Fruit fly (Drosophila melanogaster) Kc167 (cell line): ENCODE measurements around the gene eIF4A.

Experiments
- Myc ChIP-seq: fragments of >200 bp; optimal IDR thresholded peaks from 2 replicates; lab custom pipeline; 2017; ENCODE audit warnings: missing external identifiers
- Sin3A ChIP-seq: fragments of >200 bp; optimal IDR thresholded peaks from 2 replicates; lab custom pipeline; 2018; ENCODE audit warnings: missing external identifiers
- h ChIP-seq: fragments of >200 bp; optimal IDR thresholded peaks from 3 replicates; lab custom pipeline; 2018; ENCODE audit warnings: missing external identifiers
- insv ChIP-seq: fragments of >200 bp; optimal IDR thresholded peaks from 3 replicates; lab custom pipeline; 2018; ENCODE audit warnings: missing external identifiers
- psq ChIP-seq: fragments of >200 bp; optimal IDR thresholded peaks from 2 replicates; lab custom pipeline; 2017; ENCODE audit warnings: missing external identifiers
- ttk ChIP-seq: sonication (Bioruptor generic); optimal IDR thresholded peaks from 2 replicates; lab custom pipeline; 2017; ENCODE audit warnings: missing external identifiers

The eIF4A gene

DNA sequence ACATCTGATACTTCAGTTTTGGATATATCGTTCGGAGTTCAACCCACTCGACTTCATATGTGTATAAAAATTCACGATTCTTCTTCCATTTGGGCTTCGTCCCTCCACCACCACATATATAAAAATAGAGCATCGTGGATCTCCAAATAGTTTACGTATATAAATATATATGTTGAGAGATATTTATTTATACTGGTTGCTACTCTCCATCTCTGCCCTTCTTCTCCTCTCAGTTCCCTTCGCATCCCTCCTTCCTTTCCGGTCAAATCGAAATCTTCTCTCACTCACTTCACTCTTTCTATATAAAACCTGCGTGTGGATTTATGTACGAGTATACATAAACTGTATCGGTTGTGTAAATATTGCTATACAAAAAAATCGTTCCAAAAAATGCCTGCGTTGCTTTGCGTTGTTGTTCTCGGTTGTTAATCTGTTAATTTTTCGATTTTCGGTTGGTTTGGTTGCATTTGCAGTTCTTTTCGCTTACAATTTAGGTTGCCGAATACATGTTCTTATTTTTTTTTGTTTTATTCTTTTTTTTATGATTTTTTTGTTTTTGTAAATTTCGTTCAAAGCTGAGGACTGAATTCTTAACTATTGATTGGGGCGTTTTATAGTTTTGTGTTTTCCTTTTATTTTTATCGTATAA, 8.9 kb upstream of the eIF4A start:
- TF ChIP-seq insv (lab: Kevin White, UChicago) = no peak
- no peak for TF ChIP-seq psq (lab: Kevin White, UChicago)
- TF ChIP-seq Sin3A = no peak
- TF ChIP-seq Myc (lab: Kevin White, UChicago) = no peak
- no peak for TF ChIP-seq h (lab: Kevin White, UChicago)
- TF ChIP-seq ttk (lab: Kevin White, UChicago) = no peak

DNA sequence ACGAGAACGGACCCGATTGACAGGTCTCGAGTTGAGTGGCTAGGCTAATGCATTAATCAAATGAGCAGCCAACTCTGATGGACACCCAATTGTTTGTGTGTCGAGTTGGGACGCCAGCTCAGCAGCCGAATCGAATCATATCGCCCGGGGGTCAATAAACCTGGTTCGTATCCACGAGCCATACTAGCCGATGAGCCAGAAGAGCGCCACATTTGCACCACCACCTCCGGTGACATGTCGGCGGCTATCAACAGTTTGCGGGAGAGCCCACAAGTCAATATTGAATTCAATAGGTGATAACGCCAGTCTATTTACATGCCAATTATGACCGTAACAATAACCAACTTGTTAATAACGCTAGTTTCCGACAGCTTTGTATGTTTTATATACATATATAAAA, 7.4 kb upstream of the eIF4A start:
- no peak for TF ChIP-seq ttk (lab: Kevin White, UChicago)
- TF ChIP-seq insv (lab: Kevin White, UChicago) = no peak
- no peak for TF ChIP-seq Sin3A
- no peak for TF ChIP-seq Myc (lab: Kevin White, UChicago)
- no peak for TF ChIP-seq h (lab: Kevin White, UChicago)

DNA sequence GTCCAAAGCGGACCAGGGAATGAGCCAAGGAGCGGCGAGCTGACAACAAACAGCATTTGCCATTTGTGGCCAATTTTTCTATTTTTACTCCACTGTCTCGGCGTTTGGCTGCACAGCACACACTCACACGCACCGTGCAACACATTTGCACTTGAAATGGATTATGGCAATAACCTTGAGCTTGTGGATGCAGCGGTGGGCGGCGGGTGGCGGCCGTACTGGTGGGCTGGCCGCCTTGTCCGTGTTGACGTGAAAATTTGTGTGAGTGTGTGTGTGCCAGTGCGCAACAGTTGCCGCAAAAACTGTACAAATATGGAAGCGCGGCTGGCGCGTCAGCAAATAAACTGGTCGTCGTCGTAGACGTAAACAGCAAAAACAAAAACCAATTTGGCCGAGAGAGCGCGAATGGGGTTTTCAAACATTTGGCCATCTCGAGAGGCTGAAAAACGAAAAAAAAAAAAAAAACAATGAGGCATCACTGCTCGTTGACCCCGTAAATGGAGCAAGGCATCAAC, 6.5 kb upstream of the eIF4A start:
- TF ChIP-seq psq (lab: Kevin White, UChicago) = no peak
- TF ChIP-seq insv (lab: Kevin White, UChicago) = no peak
- no peak for TF ChIP-seq ttk (lab: Kevin White, UChicago)

DNA sequence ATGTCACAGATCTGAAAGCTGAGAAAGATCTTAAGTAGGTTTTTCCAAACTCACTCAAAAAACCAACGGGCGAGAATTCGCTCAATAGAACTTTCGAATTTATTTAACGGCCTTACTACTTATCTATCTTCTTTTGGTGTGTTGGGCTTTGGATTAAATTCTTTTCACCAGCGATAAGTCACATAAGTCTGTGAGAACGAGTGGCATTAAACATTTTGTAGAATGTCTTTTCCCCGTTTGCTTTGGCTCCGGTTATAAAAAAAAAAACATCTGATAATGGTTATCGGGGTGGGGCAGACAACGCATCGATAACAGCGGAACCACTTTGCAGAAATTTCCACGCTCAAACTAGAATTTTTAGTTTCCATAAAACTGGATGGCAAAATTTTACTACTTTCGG, 6.0 kb upstream of the eIF4A start:
- TF ChIP-seq h (lab: Kevin White, UChicago) (no peak), psq (lab: Kevin White, UChicago) (no peak), ttk (lab: Kevin White, UChicago) (no peak), Myc (lab: Kevin White, UChicago) (no peak), Sin3A (no peak), insv (lab: Kevin White, UChicago) (no peak)

DNA sequence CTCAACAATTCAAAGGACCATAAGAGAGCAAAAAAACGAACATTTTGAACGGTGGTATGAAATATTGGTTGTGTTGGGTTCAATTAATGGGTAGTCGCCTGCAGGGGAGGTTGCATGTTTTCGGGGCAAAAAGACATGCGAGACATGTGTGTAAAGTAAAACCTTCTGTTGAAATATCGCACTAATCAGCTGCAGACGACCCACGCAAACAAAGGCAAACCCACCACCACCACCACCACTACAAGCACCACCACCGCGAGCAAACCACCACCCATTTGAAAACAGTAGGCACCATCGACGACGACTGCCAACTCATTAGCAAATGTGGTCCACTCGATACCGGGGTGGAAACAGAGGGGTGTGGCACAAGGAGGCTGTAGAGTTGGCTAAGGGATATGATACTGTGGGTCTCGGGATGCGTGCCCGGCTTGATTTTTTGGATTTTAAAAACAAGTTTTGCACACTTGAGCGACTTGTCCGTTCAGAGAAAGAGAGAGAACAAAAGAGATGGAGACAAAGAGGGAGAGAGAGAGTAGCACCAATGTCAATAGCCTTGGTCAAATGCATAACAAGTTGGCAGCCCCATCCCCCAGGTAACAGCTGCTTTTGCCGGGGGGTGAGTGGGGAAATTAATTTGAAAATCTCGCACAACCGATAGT, 4.4 kb upstream of the eIF4A start:
- no peak for TF ChIP-seq ttk (lab: Kevin White, UChicago)
- no peak for TF ChIP-seq h (lab: Kevin White, UChicago)
- TF ChIP-seq psq (lab: Kevin White, UChicago) = no peak

DNA sequence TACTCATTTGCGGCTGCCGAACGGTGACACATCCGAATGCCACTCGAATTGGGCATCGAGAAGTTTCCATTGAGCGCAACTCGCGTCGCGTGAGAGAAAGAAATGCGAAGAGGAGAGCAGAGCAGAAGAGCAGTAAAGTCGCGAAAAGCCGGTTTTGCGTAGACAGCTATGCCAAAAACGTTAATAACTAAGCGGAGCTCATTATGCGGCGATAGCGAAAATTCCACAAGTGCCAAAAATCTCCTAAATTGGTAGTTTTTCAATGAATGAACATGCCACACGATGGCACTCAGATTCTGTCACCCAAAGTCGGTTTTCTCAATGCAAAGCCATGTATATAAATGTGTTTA, 3.9 kb upstream of the eIF4A start:
- no peak for TF ChIP-seq Sin3A
- TF ChIP-seq psq (lab: Kevin White, UChicago) = no peak
- TF ChIP-seq h (lab: Kevin White, UChicago) = no peak
- TF ChIP-seq insv (lab: Kevin White, UChicago) = no peak
- no peak for TF ChIP-seq ttk (lab: Kevin White, UChicago)

DNA sequence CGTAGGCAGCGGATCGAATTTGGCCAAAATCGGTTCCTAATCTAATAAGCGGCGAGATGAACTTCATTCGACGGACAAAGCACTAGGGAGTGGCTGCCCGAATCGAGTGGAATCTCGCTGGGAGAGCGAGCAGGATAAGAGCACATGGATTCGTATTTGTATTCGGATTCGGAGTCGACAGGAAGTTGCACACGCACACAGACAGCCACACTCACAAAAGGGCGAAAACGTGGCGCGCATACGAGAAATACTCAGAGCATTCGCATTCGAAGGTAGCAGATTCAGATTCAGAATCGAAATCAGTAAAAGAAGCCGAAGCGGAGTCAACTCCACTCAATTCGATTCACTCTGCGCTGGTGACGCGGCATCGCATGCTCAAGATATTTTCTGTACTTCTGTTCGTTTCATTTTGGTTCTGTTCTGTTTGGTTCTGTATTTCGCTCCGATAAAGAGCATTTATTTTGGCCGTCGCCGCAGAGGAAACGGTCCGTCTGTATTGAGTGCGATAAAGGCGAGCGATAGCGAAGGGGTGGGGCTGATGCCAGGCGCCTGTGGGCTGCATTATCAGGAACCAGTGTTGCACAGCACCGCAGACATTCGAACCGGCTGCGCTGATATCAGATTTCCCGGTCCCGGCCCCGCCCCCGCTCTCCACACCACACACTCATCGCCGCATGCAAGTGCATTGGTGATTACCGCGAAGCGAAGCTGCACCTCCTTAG, 3.1 kb upstream of the eIF4A start:
- no peak for TF ChIP-seq h (lab: Kevin White, UChicago)
- no peak for TF ChIP-seq Myc (lab: Kevin White, UChicago)
- no peak for TF ChIP-seq Sin3A
- TF ChIP-seq insv (lab: Kevin White, UChicago) = no peak
- no peak for TF ChIP-seq psq (lab: Kevin White, UChicago)
- TF ChIP-seq ttk (lab: Kevin White, UChicago) = no peak

DNA sequence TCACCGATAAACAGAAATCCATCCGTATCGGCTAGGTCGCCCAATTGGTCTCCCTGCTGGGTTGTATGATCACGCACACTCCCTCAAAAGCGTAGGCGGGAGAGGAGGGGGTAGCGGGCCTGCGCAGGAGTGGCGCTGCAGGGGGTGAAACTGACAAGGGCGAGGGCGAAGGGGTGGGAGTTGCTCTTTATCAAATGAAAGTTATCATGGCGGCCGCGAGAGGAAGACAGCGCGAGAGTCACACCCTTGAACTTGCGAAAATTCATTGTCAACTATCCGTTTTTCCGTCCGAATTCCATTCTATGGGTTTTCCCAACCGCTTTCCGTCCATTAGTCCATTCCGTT, 2.5 kb upstream of the eIF4A start:
- TF ChIP-seq psq (lab: Kevin White, UChicago) (no peak), Sin3A (no peak), insv (lab: Kevin White, UChicago) (no peak), h (lab: Kevin White, UChicago) (no peak), ttk (lab: Kevin White, UChicago) (no peak), Myc (lab: Kevin White, UChicago) (no peak)

DNA sequence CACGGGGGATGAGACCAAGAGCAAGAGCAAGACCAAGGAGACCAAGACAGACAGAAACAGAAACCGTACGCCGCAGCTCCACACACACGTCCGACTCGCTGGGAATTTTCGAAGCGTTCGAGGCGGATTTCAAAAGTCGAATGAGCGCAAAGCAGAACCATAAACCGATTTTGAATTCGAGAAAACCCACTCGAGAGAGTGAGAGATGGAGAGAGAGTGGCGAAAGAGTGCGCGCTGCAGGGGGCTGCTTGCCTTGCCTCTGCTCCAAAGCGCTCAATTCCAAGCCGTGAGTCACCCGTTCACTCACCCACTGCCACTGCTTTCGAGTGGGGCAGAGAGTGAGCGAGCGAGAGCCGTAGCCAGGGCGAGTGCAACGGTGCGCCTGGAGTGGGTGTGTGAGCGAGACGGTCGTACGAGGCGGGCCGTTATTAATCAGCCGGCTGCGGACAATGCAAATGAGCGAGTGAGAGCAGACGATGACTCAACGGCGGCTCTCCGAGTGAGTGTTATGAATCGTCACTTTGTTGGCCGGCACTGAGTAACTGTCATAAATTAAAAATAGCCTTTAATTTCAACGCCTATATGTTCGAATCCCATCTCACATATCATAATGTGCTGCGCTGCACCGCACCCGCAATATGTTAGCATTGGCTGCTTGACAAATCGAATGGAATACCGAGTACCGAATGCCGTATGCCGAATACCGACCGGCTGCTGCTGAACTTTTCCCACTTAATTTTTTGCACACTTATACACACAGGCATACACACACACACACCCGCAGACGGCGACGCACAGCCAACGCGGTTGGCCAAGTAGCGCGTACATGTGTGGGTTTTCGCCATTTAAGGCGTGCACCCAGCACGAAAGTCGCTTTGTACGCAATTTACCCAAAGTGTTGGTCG, 1.4 kb upstream of the eIF4A start:
- TF ChIP-seq Myc (lab: Kevin White, UChicago) = no peak
- TF ChIP-seq ttk (lab: Kevin White, UChicago) = no peak
- TF ChIP-seq psq (lab: Kevin White, UChicago) = no peak
- TF ChIP-seq Sin3A = no peak
- no peak for TF ChIP-seq h (lab: Kevin White, UChicago)
- TF ChIP-seq insv (lab: Kevin White, UChicago) = no peak

DNA sequence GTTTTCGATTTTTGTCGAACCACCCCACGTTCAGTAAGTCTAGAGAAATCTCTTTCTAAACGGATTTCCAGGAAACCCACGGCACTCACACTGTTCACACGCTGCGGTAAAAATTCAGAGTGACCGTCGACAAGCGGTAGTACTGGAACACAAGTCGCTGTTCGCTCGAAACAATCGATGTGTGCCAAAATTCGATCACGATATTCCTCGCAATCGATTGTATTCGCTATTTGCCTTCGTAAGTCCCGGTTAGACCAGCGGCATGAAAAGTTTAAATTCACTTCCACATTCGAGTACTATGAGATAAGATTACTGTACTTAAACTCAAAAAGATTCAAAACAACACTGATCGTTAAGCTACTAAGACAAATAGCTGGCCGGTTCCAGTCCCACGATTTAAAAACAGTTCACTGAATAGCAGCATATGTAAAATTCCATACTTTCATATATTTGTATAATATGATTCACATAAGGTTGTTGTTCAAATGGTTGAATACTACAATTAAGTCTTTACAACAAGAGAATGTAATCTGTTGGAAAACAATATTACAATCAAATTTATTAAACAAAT, 617 bp upstream of the eIF4A start, which contains the start of gene chic:
Gene chic, minus strand, starts transcription at position 157 of the 571 bp plus-strand sequence.
- TF ChIP-seq Myc (lab: Kevin White, UChicago) = no peak

DNA sequence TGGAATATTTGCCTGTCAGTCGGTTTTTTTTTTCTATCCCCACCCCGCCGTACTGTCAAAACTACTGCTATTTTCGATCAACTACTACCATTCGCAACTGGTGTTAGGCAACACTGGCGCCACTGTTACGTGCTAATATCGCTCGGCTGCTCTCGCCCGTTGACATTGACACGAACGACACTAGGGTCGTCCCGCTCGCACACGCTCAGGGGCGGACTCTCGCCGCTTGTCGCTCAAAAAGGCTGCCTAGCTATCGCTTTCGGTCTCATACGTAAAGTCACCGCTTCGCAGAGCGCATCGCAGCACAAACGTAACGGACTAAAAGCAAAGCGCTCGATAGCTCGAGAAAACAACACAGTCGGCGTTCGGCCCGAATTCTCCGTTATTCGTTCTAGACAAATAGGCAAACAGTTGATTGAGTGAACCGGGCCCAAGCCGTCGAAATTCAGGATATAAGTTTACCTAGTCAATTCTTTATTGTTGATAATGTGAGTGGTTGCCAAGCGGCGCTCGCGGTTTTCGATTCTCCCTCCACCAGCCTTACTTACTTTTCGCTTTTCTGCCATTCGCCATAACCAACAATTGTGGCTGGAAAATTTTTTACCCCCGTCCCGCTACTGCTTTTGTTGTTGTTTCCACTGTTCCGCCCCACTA, 897 bp downstream of the eIF4A start:
- TF ChIP-seq ttk (lab: Kevin White, UChicago) (no peak), h (lab: Kevin White, UChicago) (no peak), Myc (lab: Kevin White, UChicago) (no peak), psq (lab: Kevin White, UChicago) (no peak), Sin3A (no peak), insv (lab: Kevin White, UChicago) (no peak)
